Worm (Caenorhabditis elegans) whole organism, L1 larva: Measurements from ENCODE around the gene VM106R.1.

ENCODE experiments used
- C04F5.9 ChIP-seq: sonication (generic microtip); optimal IDR thresholded peaks from 2 replicates; lab custom pipeline; 2016; ENCODE audit warnings: missing genetic modification characterization, missing compliant biosample characterization
- F16B12.6 ChIP-seq: fragments of 150-350 bp; optimal IDR thresholded peaks from 2 replicates; lab custom pipeline; 2014; ENCODE audit warnings: missing biosample characterization, missing genetic modification characterization
- aha-1 ChIP-seq: fragments of 150-350 bp; optimal IDR thresholded peaks from 2 replicates; lab custom pipeline; 2014; ENCODE audit warnings: missing biosample characterization, missing genetic modification characterization
- ama-1 ChIP-seq: fragments of 150-350 bp; optimal IDR thresholded peaks from 2 replicates; lab custom pipeline; 2014
- ceh-82 ChIP-seq, 3 experiments: fragments of 150-350 bp in 1 of 3; sonication (generic microtip) in 2 of 3; optimal IDR thresholded peaks; 2 replicates each; lab custom pipeline; 2014 to 2017; ENCODE audit warnings: missing biosample characterization in 3 of 3, missing genetic modification characterization in 3 of 3
- ces-1 ChIP-seq: fragments of 150-350 bp; optimal IDR thresholded peaks from 2 replicates; lab custom pipeline; 2014; ENCODE audit warnings: missing biosample characterization, missing genetic modification reagents, missing genetic modification characterization
- dpl-1 ChIP-seq, 3 experiments: fragments of 150-350 bp in 2 of 3; sonication (generic microtip) in 1 of 3; optimal IDR thresholded peaks; 2 replicates each; lab custom pipeline; 2014 to 2017; ENCODE audit warnings: missing biosample characterization in 3 of 3, missing genetic modification characterization in 3 of 3, missing genetic modification reagents in 3 of 3
- efl-1 ChIP-seq, 4 experiments: fragments of 150-350 bp; optimal IDR thresholded peaks in 3 of 4; peaks in 1 of 4; 1 replicate in 1 of 4; 2 replicates in 3 of 4; lab custom pipeline; 2014; ENCODE audit warnings: missing biosample characterization in 2 of 4, missing genetic modification characterization in 2 of 4, missing genetic modification reagents in 2 of 4
- efl-3 ChIP-seq: fragments of 200-800 bp; sonication (Bioruptor generic); optimal IDR thresholded peaks from 2 replicates; lab custom pipeline; 2018; ENCODE audit warnings: mild to moderate bottlenecking, missing genetic modification characterization, missing compliant biosample characterization
- egl-13 ChIP-seq: sonication (generic microtip); optimal IDR thresholded peaks from 2 replicates; lab custom pipeline; 2016; ENCODE audit warnings: missing genotype, missing genetic modification reagents, missing genetic modification characterization, missing compliant biosample characterization
- elt-2 ChIP-seq: sonication (generic microtip); optimal IDR thresholded peaks from 2 replicates; lab custom pipeline; 2016; ENCODE audit warnings: missing genetic modification characterization, mild to moderate bottlenecking, inconsistent platforms, missing compliant biosample characterization, missing genetic modification reagents
- fkh-10 ChIP-seq: sonication (generic microtip); optimal IDR thresholded peaks from 2 replicates; lab custom pipeline; 2017; ENCODE audit warnings: missing biosample characterization, missing genetic modification reagents, missing genetic modification characterization
- fos-1 ChIP-seq: fragments of 150-350 bp; optimal IDR thresholded peaks from 2 replicates; lab custom pipeline; 2014; ENCODE audit warnings: missing biosample characterization, missing genetic modification characterization
- hpl-2 ChIP-seq: fragments of 150-350 bp; optimal IDR thresholded peaks from 2 replicates; lab custom pipeline; 2014; ENCODE audit warnings: missing biosample characterization, missing genetic modification reagents, missing genetic modification characterization
- isw-1 ChIP-seq: fragments of 200-800 bp; sonication (Bioruptor generic); IDR thresholded peaks from 2 replicates; pipeline ENCODE4 v1.3.6; 2022; ENCODE audit warnings: missing genetic modification characterization, missing compliant biosample characterization
- jun-1 ChIP-seq: fragments of 150-350 bp; optimal IDR thresholded peaks from 2 replicates; lab custom pipeline; 2014; ENCODE audit warnings: missing biosample characterization, missing genetic modification reagents, missing genetic modification characterization
- lin-13 ChIP-seq: fragments of 150-350 bp; optimal IDR thresholded peaks from 2 replicates; lab custom pipeline; 2014; ENCODE audit warnings: missing biosample characterization, missing genetic modification reagents, missing genetic modification characterization
- lin-14 ChIP-seq: fragments of 200-800 bp; sonication (Bioruptor generic); optimal IDR thresholded peaks from 2 replicates; lab custom pipeline; 2018; ENCODE audit warnings: mild to moderate bottlenecking, missing genetic modification characterization, moderate library complexity, missing compliant biosample characterization
- lin-35 ChIP-seq, 2 experiments: fragments of 150-350 bp; optimal IDR thresholded peaks; 2 replicates each; lab custom pipeline; 2014; ENCODE audit warnings: missing biosample characterization in 2 of 2, missing genetic modification characterization in 2 of 2, missing genetic modification reagents in 2 of 2
- lin-39 ChIP-seq: fragments of 150-350 bp; optimal IDR thresholded peaks from 2 replicates; lab custom pipeline; 2014; ENCODE audit warnings: missing biosample characterization, missing genetic modification reagents, missing genetic modification characterization
- lir-3 ChIP-seq: sonication (generic microtip); optimal IDR thresholded peaks from 2 replicates; lab custom pipeline; 2016; ENCODE audit warnings: mild to moderate bottlenecking, missing genetic modification characterization, moderate library complexity, missing compliant biosample characterization; ENCODE audit not compliant: poor library complexity
- lsy-2 ChIP-seq, 2 experiments: fragments of 150-350 bp; optimal IDR thresholded peaks; 2 replicates each; lab custom pipeline; 2014; ENCODE audit warnings: missing biosample characterization in 2 of 2, missing genetic modification characterization in 2 of 2
- mab-9 ChIP-seq: fragments of 200-800 bp; sonication (Bioruptor generic); IDR thresholded peaks from 2 replicates; pipeline ENCODE4 v1.3.6; 2022; ENCODE audit warnings: missing genetic modification reagents, missing genetic modification characterization, missing compliant biosample characterization
- mdl-1 ChIP-seq, 2 experiments: fragments of 150-350 bp; optimal IDR thresholded peaks; 2 replicates each; lab custom pipeline; 2014 to 2017; ENCODE audit warnings: missing biosample characterization in 2 of 2, missing genetic modification characterization in 2 of 2, inconsistent platforms in 1 of 2
- mep-1 ChIP-seq: fragments of 150-350 bp; optimal IDR thresholded peaks from 2 replicates; lab custom pipeline; 2014; ENCODE audit warnings: missing biosample characterization, missing genetic modification characterization
- nhr-12 ChIP-seq: sonication (generic microtip); optimal IDR thresholded peaks from 2 replicates; lab custom pipeline; 2017; ENCODE audit warnings: missing biosample characterization, missing genetic modification characterization
- nhr-20 ChIP-seq: sonication (generic microtip); optimal IDR thresholded peaks from 2 replicates; lab custom pipeline; 2016; ENCODE audit warnings: mild to moderate bottlenecking, missing genetic modification characterization, missing compliant biosample characterization
- nhr-28 ChIP-seq: fragments of 150-350 bp; optimal IDR thresholded peaks from 2 replicates; lab custom pipeline; 2014; ENCODE audit warnings: missing biosample characterization, missing genetic modification characterization
- nhr-47 ChIP-seq: sonication (generic microtip); optimal IDR thresholded peaks from 2 replicates; lab custom pipeline; 2016; ENCODE audit warnings: mild to moderate bottlenecking, missing genetic modification characterization, moderate library complexity, missing compliant biosample characterization
- nhr-71 ChIP-seq: sonication (generic microtip); optimal IDR thresholded peaks from 2 replicates; lab custom pipeline; 2016; ENCODE audit warnings: mild to moderate bottlenecking, missing genetic modification characterization, moderate library complexity, missing compliant biosample characterization
- nhr-84 ChIP-seq: sonication (generic microtip); optimal IDR thresholded peaks from 2 replicates; lab custom pipeline; 2017; ENCODE audit warnings: missing biosample characterization, missing genetic modification characterization
- nhr-85 ChIP-seq: sonication (generic microtip); peaks from one replicate; lab custom pipeline; 2016; ENCODE audit warnings: missing genetic modification characterization, inconsistent platforms, missing compliant biosample characterization
- nhr-90 ChIP-seq: sonication (generic microtip); optimal IDR thresholded peaks from 2 replicates; lab custom pipeline; 2016; ENCODE audit warnings: mild to moderate bottlenecking, missing genetic modification characterization, missing compliant biosample characterization; ENCODE audit not compliant: poor library complexity
- rnt-1 ChIP-seq: sonication (generic microtip); optimal IDR thresholded peaks from 2 replicates; lab custom pipeline; 2016; ENCODE audit warnings: mild to moderate bottlenecking, missing genetic modification characterization, moderate library complexity, missing compliant biosample characterization
- skn-1 ChIP-seq: fragments of 150-350 bp; optimal IDR thresholded peaks from 2 replicates; lab custom pipeline; 2014; ENCODE audit warnings: missing biosample characterization, missing genetic modification characterization
- snpc-4 ChIP-seq: fragments of 150-350 bp; optimal IDR thresholded peaks from 2 replicates; lab custom pipeline; 2014; ENCODE audit warnings: missing biosample characterization, missing genetic modification characterization
- snu-23 ChIP-seq: sonication (generic microtip); optimal IDR thresholded peaks from 2 replicates; lab custom pipeline; 2016; ENCODE audit warnings: missing genetic modification characterization, missing compliant biosample characterization
- sup-37 ChIP-seq: fragments of 200-800 bp; sonication (Bioruptor generic); optimal IDR thresholded peaks from 2 replicates; lab custom pipeline; 2018; ENCODE audit warnings: mild to moderate bottlenecking, missing genetic modification characterization, missing compliant biosample characterization
- tbx-2 ChIP-seq: sonication (generic microtip); optimal IDR thresholded peaks from 2 replicates; lab custom pipeline; 2016; ENCODE audit warnings: missing genetic modification characterization, missing compliant biosample characterization
- tlp-1 ChIP-seq: fragments of 150-350 bp; optimal IDR thresholded peaks from 2 replicates; lab custom pipeline; 2014; ENCODE audit warnings: missing biosample characterization, missing genetic modification characterization
- unc-30 ChIP-seq: sonication (generic microtip); optimal IDR thresholded peaks from 2 replicates; lab custom pipeline; 2017; ENCODE audit warnings: missing biosample characterization, missing genetic modification characterization
- unc-86 ChIP-seq: sonication (generic microtip); optimal IDR thresholded peaks from 2 replicates; lab custom pipeline; 2016; ENCODE audit warnings: missing genetic modification characterization, missing compliant biosample characterization
- vab-15 ChIP-seq: sonication (generic microtip); optimal IDR thresholded peaks from 2 replicates; lab custom pipeline; 2017; ENCODE audit warnings: missing genotype, mild to moderate bottlenecking, missing genetic modification characterization, missing compliant biosample characterization
- zag-1 ChIP-seq: fragments of 150-350 bp; optimal IDR thresholded peaks from 2 replicates; lab custom pipeline; 2014; ENCODE audit warnings: missing biosample characterization, missing genetic modification characterization
- zip-4 ChIP-seq: fragments of 200-800 bp; sonication (Bioruptor generic); optimal IDR thresholded peaks from 2 replicates; lab custom pipeline; 2018; ENCODE audit warnings: mild to moderate bottlenecking, missing genetic modification characterization, moderate library complexity, missing compliant biosample characterization
- ztf-11 ChIP-seq, 2 experiments: sonication (generic microtip); optimal IDR thresholded peaks; 2 replicates each; lab custom pipeline; 2016 to 2017; ENCODE audit warnings: missing genetic modification characterization in 2 of 2, missing biosample characterization in 1 of 2, missing compliant biosample characterization in 1 of 2
- ztf-4 ChIP-seq: fragments of 150-350 bp; optimal IDR thresholded peaks from 2 replicates; lab custom pipeline; 2014; ENCODE audit warnings: missing biosample characterization, missing genetic modification characterization

The VM106R.1 gene

DNA sequence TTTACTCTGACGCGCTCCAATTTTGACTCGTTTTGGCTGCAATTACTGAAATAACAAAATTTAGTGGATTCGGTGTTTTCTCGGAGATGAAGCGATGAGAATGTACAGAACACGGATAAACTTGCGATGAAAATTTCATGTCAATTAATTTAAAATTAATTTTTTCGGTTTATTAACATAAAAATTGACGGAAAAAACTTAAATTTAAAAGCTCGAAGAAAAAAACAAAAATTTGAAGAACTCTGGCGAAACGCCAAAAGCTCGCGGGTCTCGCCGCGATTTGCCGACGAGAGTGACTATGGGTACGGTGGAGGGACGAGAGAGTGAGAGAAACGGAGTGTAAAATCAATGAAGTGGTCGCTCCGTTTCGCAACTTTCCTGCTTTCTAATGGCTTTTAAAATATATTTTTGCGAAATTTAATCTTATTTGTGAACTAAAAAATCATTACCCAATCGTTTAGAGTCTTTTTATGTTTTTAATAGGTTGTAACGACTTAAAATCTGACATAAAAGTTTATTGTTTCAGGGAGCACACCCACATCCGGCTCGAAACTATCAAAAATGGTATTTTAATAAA is 39.8 kb upstream of the VM106R.1 start, which contains the start of the genes gmps-1 and cap-2 (continued):
- TF ChIP-seq zag-1 (tag; lab: Kevin White, UChicago) (peak; percentile 78), nhr-84 (tag; lab: Kevin White, UChicago) (peak; percentile 28), dpl-1 (GFP tag; optimal IDR thresholded peaks at IDR 0.05; lab: Kevin White, UChicago) (peak; percentile 83 to 89 (median 87)), ztf-4 (tag; lab: Kevin White, UChicago) (peak; percentile 96), elt-2 (tag; lab: Kevin White, UChicago) (peak; percentile 87), sup-37 (GFP tag; lab: Kevin White, UChicago) (peak; percentile 96), lsy-2 (tag; optimal IDR thresholded peaks at IDR 0.05; lab: Kevin White, UChicago) (peak; percentile 100), egl-13 (peak; percentile 96), tbx-2 (tag; lab: Kevin White, UChicago) (peak; percentile 97), hpl-2 (GFP tag; lab: Kevin White, UChicago) (peak; percentile 91), nhr-85 (tag; lab: Kevin White, UChicago) (peak; percentile 98), efl-1 (optimal IDR thresholded peaks at IDR 0.05; lab: Kevin White, UChicago) (peak; percentile 95 to 97), efl-1 (GFP tag; optimal IDR thresholded peaks at IDR 0.05 in 1 of 2; lab: Kevin White, UChicago) (peak; percentile 83 to 99), nhr-28 (no peak), skn-1 (tag; lab: Kevin White, UChicago) (peak; percentile 96), snu-23 (GFP tag; lab: Kevin White, UChicago) (peak; percentile 98), fkh-10 (GFP tag; lab: Kevin White, UChicago) (peak; percentile 95), nhr-90 (tag; lab: Kevin White, UChicago) (peak; percentile 96), unc-30 (tag; lab: Kevin White, UChicago) (peak; percentile 49), aha-1 (peak; percentile 85), zip-4 (GFP tag; lab: Kevin White, UChicago) (peak; percentile 96), jun-1 (tag; lab: Kevin White, UChicago) (peak; percentile 95), mdl-1 (tag; optimal IDR thresholded peaks at IDR 0.05; lab: Kevin White, UChicago) (peak in 1 of 2 experiments; percentile 86), mab-9 (GFP tag; lab: Robert Waterston, UW) (peak; percentile 95), ztf-11 (tag; optimal IDR thresholded peaks at IDR 0.05; lab: Kevin White, UChicago) (peak; percentile 42 to 92), tlp-1 (tag; lab: Kevin White, UChicago) (no peak), rnt-1 (peak; percentile 98), F16B12.6 (tag; lab: Kevin White, UChicago) (peak; percentile 71), isw-1 (GFP tag; lab: Robert Waterston, UW) (peak; percentile 97), fos-1 (tag; lab: Kevin White, UChicago) (peak; percentile 93), ama-1 (peak; percentile 78), lin-39 (tag; lab: Kevin White, UChicago) (peak; percentile 97), lin-13 (GFP tag; lab: Kevin White, UChicago) (peak; percentile 95), ces-1 (no peak)

- TF ChIP-seq skn-1 (tag; lab: Kevin White, UChicago): peak; percentile 15
- TF ChIP-seq dpl-1 (GFP tag; optimal IDR thresholded peaks at IDR 0.05; lab: Kevin White, UChicago): peak in 2 of 3 experiments; percentile 3 to 18
- no peak for TF ChIP-seq fos-1 (tag; lab: Kevin White, UChicago)
- TF ChIP-seq ceh-82 (tag; optimal IDR thresholded peaks at IDR 0.05; lab: Kevin White, UChicago): peak in 1 of 3 experiments; percentile 11
- TF ChIP-seq snu-23 (GFP tag; lab: Kevin White, UChicago): peak; percentile 51
- peak; percentile 59 for TF ChIP-seq lin-14 (GFP tag; lab: Kevin White, UChicago)
- peak; percentile 55 for TF ChIP-seq mep-1 (tag; lab: Kevin White, UChicago)
- no peak for TF ChIP-seq lir-3 (tag; lab: Kevin White, UChicago)
- no peak for TF ChIP-seq lin-13 (GFP tag; lab: Kevin White, UChicago)
- TF ChIP-seq ztf-4 (tag; lab: Kevin White, UChicago): peak; percentile 2
- peak; percentile 51 for TF ChIP-seq nhr-20 (tag; lab: Kevin White, UChicago)
- peak; percentile 90 for TF ChIP-seq C04F5.9
- peak; percentile 57 for TF ChIP-seq nhr-71 (tag; lab: Kevin White, UChicago)
- peak; percentile 57 for TF ChIP-seq rnt-1
- TF ChIP-seq efl-3 (GFP tag; lab: Kevin White, UChicago): no peak
- peak; percentile 11 for TF ChIP-seq elt-2 (tag; lab: Kevin White, UChicago)
- peak; percentile 62 to 81 for TF ChIP-seq lsy-2 (tag; optimal IDR thresholded peaks at IDR 0.05; lab: Kevin White, UChicago)
- no peak for TF ChIP-seq vab-15 (tag; lab: Kevin White, UChicago)
- TF ChIP-seq unc-86 (tag; lab: Kevin White, UChicago): no peak
- peak; percentile 33 to 42 for TF ChIP-seq efl-1 (optimal IDR thresholded peaks at IDR 0.05; lab: Kevin White, UChicago)
- TF ChIP-seq efl-1 (GFP tag; optimal IDR thresholded peaks at IDR 0.05 in 1 of 2; lab: Kevin White, UChicago): no peak
- peak; percentile 0 to 8 for TF ChIP-seq lin-35 (GFP tag; optimal IDR thresholded peaks at IDR 0.05; lab: Kevin White, UChicago)
- TF ChIP-seq snpc-4 (tag; lab: Kevin White, UChicago): no peak
- TF ChIP-seq nhr-47: peak; percentile 14
- TF ChIP-seq nhr-12: no peak
Measured at ce11 chrII:10867219-10867618, 38.2 kb upstream of the VM106R.1 start.
